Worm (Caenorhabditis elegans) whole organism, L4/young adult: Measurements from ENCODE around the gene srh-55.

Experiments used
- W03F9.2 ChIP-seq: fragments of 150-350 bp; optimal IDR thresholded peaks from 2 replicates; lab custom pipeline; 2014; ENCODE audit warnings: missing biosample characterization, missing genetic modification characterization
- him-1 ChIP-seq: sonication (generic microtip); optimal IDR thresholded peaks from 2 replicates; lab custom pipeline; 2016; ENCODE audit warnings: missing genotype, missing genetic modification reagents, missing genetic modification characterization, missing compliant biosample characterization

- TF ChIP-seq W03F9.2 = no peak
- TF ChIP-seq him-1 (tag; lab: Kevin White, UChicago) = no peak
Measured at ce11 chrV:15150176-15150575, 3.2 kb upstream of the srh-55 start.
